Worm (Caenorhabditis elegans) whole organism, early embryonic: ENCODE data around the gene T28C6.11.

Source experiments
- B0310.2 ChIP-seq: sonication (generic microtip); optimal IDR thresholded peaks from 2 replicates; lab custom pipeline; 2016; ENCODE audit warnings: mild to moderate bottlenecking, missing genetic modification characterization, missing compliant biosample characterization
- F13C5.2 ChIP-seq: sonication (generic microtip); optimal IDR thresholded peaks from 2 replicates; lab custom pipeline; 2017; ENCODE audit warnings: mild to moderate bottlenecking, missing genetic modification characterization, inconsistent platforms, missing compliant biosample characterization
- aly-1 ChIP-seq: sonication (generic microtip); optimal IDR thresholded peaks from 2 replicates; lab custom pipeline; 2016; ENCODE audit warnings: missing genetic modification characterization, missing compliant biosample characterization
- ama-1 ChIP-seq: fragments of 150-350 bp; optimal IDR thresholded peaks from 2 replicates; lab custom pipeline; 2014
- ceh-13 ChIP-seq: fragments of 200-800 bp; sonication (Bioruptor generic); optimal IDR thresholded peaks from 2 replicates; lab custom pipeline; 2018; ENCODE audit warnings: mild to moderate bottlenecking, missing genetic modification characterization, missing compliant biosample characterization
- ceh-36 ChIP-seq: sonication (generic microtip); optimal IDR thresholded peaks from 2 replicates; lab custom pipeline; 2016; ENCODE audit warnings: missing genetic modification characterization, inconsistent platforms, missing compliant biosample characterization
- ets-7 ChIP-seq: sonication (generic microtip); optimal IDR thresholded peaks from 2 replicates; lab custom pipeline; 2016; ENCODE audit warnings: missing genotype, missing genetic modification characterization, missing compliant biosample characterization
- flt-1 ChIP-seq: fragments of 200-800 bp; sonication (Bioruptor generic); IDR thresholded peaks from 2 replicates; pipeline ENCODE4 v1.3.6; 2022; ENCODE audit warnings: missing genetic modification characterization, missing compliant biosample characterization
- hmbx-1 ChIP-seq: sonication (generic microtip); optimal IDR thresholded peaks from 2 replicates; lab custom pipeline; 2016; ENCODE audit warnings: mild to moderate bottlenecking, missing genetic modification characterization, missing compliant biosample characterization
- hmg-4 ChIP-seq: fragments of 200-800 bp; sonication (Bioruptor generic); optimal IDR thresholded peaks from 2 replicates; lab custom pipeline; 2018; ENCODE audit warnings: mild to moderate bottlenecking, missing genetic modification characterization, missing compliant biosample characterization
- hnd-1 ChIP-seq: sonication (generic microtip); optimal IDR thresholded peaks from 2 replicates; lab custom pipeline; 2016; ENCODE audit warnings: missing genetic modification characterization, missing compliant biosample characterization
- pes-1 ChIP-seq: fragments of 200-800 bp; sonication (Bioruptor generic); IDR thresholded peaks from 2 replicates; pipeline ENCODE4 v1.3.6; 2022; ENCODE audit warnings: missing genetic modification reagents, missing genetic modification characterization, missing compliant biosample characterization
- scrt-1 ChIP-seq: fragments of 200-800 bp; sonication (Bioruptor generic); IDR thresholded peaks from 2 replicates; pipeline ENCODE4 v1.3.6; 2022; ENCODE audit warnings: missing genetic modification characterization, missing compliant biosample characterization
- sea-1 ChIP-seq: fragments of 200-800 bp; sonication (Bioruptor generic); conservative IDR thresholded peaks from 2 replicates; pipeline ENCODE4 v1.3.6; 2022; ENCODE audit warnings: missing genetic modification characterization, missing compliant biosample characterization
- tbx-11 ChIP-seq: fragments of 200-800 bp; sonication (Bioruptor generic); IDR thresholded peaks from 2 replicates; pipeline ENCODE4 v1.3.6; 2022; ENCODE audit warnings: missing genetic modification characterization, missing compliant biosample characterization
- tbx-37 ChIP-seq: fragments of 200-800 bp; sonication (Bioruptor generic); conservative IDR thresholded peaks from 2 replicates; pipeline ENCODE4 v1.3.6; 2022; ENCODE audit warnings: missing genetic modification reagents, missing genetic modification characterization, missing compliant biosample characterization
- tra-4 ChIP-seq: sonication (generic microtip); optimal IDR thresholded peaks from 2 replicates; lab custom pipeline; 2017; ENCODE audit warnings: missing genetic modification characterization, missing compliant biosample characterization

Gene T28C6.11

DNA sequence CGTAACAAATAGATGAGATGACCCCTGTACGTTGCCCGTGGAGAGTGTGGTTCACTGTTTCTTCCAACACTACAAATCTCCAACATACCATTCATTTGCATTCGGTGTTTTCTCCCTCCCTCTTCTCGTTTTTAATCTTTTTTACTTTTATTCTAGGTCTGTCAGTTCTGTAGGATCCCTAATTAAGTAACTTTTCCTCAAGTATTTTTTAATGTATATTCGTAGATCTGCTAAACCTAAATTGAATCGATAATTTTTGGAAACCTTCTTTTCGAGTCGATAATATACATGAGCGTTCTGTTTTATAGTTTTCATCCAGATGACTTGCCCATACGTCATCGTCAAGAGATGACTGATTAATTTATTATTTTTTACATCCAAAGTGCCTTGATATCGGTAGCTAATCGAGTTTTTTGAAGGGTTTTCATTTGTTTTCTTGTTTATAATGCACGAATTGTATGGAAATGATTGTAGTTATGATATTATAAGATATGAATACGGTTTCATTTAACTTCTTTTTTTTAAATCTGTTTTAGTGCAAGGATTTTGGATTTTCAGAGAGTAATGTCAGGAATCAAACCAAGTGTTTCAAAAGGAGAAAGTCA is at the start of gene T28C6.11, which contains the start of gene T11B7.1:
Gene T28C6.11, minus strand, starts transcription at position 101 of the 605 bp plus-strand sequence.
Gene T11B7.1, plus strand, starts transcription at position 555 of the 605 bp plus-strand sequence.
- TF ChIP-seq ama-1 (lab: Kevin White, UChicago) (no peak), tbx-37 (GFP tag; lab: Robert Waterston, UW) (no peak), B0310.2 (no peak), F13C5.2 (tag; lab: Kevin White, UChicago) (no peak), tra-4 (tag; lab: Kevin White, UChicago) (no peak), tbx-11 (GFP tag; lab: Robert Waterston, UW) (no peak), ceh-13 (GFP tag; lab: Kevin White, UChicago) (no peak), hmg-4 (no peak)

DNA sequence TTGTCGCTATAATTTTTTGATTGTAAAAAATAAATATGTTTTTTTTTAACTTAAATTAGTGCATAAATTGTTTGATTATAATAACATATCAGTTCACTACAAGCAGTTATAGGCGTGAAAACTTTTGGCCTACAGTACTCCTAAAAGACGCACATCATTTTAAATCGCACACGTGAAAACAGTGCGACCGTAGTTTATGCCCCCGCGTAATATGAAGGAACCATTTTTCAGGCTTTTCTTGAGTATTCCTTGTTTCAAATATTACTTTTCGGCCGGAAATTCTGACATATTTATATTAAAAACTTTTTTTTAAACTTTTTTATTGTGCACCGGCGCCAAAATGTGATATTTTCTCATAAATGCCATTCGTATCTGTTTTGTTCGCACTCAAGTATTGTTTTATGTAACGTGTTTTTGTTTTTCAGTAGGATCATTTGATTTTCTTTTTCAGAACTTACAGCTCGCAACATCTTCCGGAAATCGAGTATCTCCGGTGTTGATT is 48.5 kb upstream of the T28C6.11 start, which contains the start of gene oma-1:
Gene oma-1, plus strand, starts transcription at position 452 of the 502 bp plus-strand sequence.
- TF ChIP-seq flt-1 (GFP tag; lab: Robert Waterston, UW) = no peak
- TF ChIP-seq ceh-36 (tag; lab: Kevin White, UChicago) = no peak
- TF ChIP-seq F13C5.2 (tag; lab: Kevin White, UChicago) = no peak

DNA sequence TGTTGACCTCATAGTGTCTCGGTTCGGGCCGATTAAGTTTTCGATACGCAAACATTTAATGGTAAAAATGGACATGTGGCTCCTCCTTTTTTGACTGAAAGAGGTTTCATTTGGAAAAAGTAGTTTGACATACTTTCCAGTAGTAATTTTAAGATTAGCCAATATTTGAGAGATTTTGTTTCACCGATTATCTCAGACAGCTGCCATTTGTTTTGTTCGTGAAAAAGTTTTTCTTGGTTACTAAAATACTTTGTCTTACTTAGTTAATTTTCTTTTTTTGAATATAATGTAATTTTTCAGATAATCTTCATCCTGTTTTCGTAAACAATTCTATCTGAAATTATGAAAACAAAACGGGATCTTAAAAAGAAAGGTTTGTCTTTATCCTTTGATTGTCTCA is 46.2 kb upstream of the T28C6.11 start, which contains the start of gene C09G9.5:
Gene C09G9.5, plus strand, starts transcription at position 301 of the 400 bp plus-strand sequence.
- TF ChIP-seq ets-7 (tag; lab: Kevin White, UChicago) = no peak
- TF ChIP-seq ceh-13 (GFP tag; lab: Kevin White, UChicago) = no peak
- no peak for TF ChIP-seq flt-1 (GFP tag; lab: Robert Waterston, UW)
- no peak for TF ChIP-seq scrt-1 (GFP tag; lab: Robert Waterston, UW)
- TF ChIP-seq sea-1 = no peak
- no peak for TF ChIP-seq aly-1 (tag; lab: Kevin White, UChicago)
- TF ChIP-seq tbx-37 (GFP tag; lab: Robert Waterston, UW) = no peak
- TF ChIP-seq tra-4 (tag; lab: Kevin White, UChicago) = no peak
- no peak for TF ChIP-seq ceh-36 (tag; lab: Kevin White, UChicago)
- no peak for TF ChIP-seq hmbx-1 (tag; lab: Kevin White, UChicago)
- TF ChIP-seq hmg-4 = no peak
- TF ChIP-seq B0310.2 = no peak
- TF ChIP-seq hnd-1 (tag; lab: Kevin White, UChicago) = no peak
- no peak for TF ChIP-seq F13C5.2 (tag; lab: Kevin White, UChicago)
- no peak for TF ChIP-seq ama-1 (lab: Kevin White, UChicago)
- TF ChIP-seq pes-1 (GFP tag; lab: Robert Waterston, UW) = no peak
- TF ChIP-seq tbx-11 (GFP tag; lab: Robert Waterston, UW) = no peak

DNA sequence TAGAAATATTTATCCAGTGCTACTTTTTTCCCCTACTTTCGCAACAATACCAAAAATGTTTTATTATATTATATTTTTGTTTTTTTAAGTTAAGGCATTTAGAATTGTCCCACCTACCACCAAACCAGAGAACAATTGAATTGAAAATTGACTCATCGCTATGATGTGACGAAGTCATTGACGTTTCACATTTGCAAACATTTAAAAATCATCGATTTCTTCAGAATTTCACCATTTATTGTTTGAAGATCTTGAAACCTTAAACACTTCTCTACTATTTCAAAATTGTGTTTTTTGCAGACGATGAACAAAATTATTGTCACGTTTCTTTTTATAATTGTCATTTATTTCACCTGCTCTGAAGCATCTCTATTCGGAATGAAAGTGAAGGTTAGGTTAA is 41.1 kb upstream of the T28C6.11 start, which contains the start of gene C09G9.8:
Gene C09G9.8, plus strand, starts transcription at position 301 of the 400 bp plus-strand sequence.
- no peak for TF ChIP-seq F13C5.2 (tag; lab: Kevin White, UChicago)
- no peak for TF ChIP-seq sea-1
- TF ChIP-seq ceh-13 (GFP tag; lab: Kevin White, UChicago) = no peak
- no peak for TF ChIP-seq tbx-11 (GFP tag; lab: Robert Waterston, UW)
- no peak for TF ChIP-seq hmbx-1 (tag; lab: Kevin White, UChicago)

DNA sequence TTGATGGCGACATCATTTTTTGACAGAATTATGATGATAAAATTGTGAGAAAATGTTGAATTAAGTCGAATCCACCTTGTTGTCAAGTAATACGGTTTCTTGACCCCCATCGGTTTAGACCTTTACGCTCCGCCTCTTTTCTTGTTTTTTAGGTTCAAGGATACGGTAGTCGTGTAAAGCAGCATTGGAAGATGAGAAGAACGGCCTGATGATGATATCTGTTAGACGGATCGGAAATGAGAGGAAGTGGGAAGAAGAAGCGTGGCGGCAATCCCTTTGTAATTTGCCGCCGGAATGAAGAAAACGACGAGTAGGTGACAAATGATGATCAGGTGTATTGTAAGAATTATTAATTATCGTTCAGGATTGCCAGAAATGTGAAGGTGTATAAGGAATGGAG is 39.7 kb upstream of the T28C6.11 start, which contains the start of gene npax-4:
Gene npax-4, minus strand, starts transcription at position 101 of the 400 bp plus-strand sequence.
- no peak for TF ChIP-seq hmg-4
- no peak for TF ChIP-seq scrt-1 (GFP tag; lab: Robert Waterston, UW)
- TF ChIP-seq hmbx-1 (tag; lab: Kevin White, UChicago) = no peak
- TF ChIP-seq ets-7 (tag; lab: Kevin White, UChicago) = no peak
- no peak for TF ChIP-seq sea-1
- TF ChIP-seq tra-4 (tag; lab: Kevin White, UChicago) = no peak
- no peak for TF ChIP-seq tbx-37 (GFP tag; lab: Robert Waterston, UW)
- TF ChIP-seq F13C5.2 (tag; lab: Kevin White, UChicago) = no peak
- TF ChIP-seq ama-1 (lab: Kevin White, UChicago) = no peak
- no peak for TF ChIP-seq tbx-11 (GFP tag; lab: Robert Waterston, UW)
- no peak for TF ChIP-seq pes-1 (GFP tag; lab: Robert Waterston, UW)
- TF ChIP-seq flt-1 (GFP tag; lab: Robert Waterston, UW) = no peak
- TF ChIP-seq aly-1 (tag; lab: Kevin White, UChicago) = no peak
- no peak for TF ChIP-seq ceh-36 (tag; lab: Kevin White, UChicago)
- no peak for TF ChIP-seq ceh-13 (GFP tag; lab: Kevin White, UChicago)
- no peak for TF ChIP-seq hnd-1 (tag; lab: Kevin White, UChicago)
- TF ChIP-seq B0310.2 = no peak

DNA sequence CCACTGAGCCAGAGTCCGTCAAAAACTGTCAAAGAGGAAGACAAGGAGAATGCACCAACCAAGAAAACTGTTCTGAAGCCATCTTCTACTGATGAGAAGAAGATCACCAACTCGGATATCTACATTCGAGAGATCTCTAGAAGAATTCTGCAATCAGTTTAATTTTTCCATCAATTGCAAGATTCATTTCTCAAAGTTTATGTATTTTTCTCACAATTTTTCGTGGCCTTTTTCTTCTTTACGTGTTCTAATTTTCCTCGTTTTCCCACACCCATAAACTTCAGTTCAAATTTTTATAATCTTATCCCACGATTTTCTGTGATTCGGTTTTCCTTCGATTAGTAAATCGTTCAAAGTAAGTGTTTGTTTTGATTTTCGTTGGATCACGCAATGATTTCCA is 33.8 kb upstream of the T28C6.11 start, which contains the start of gene hdl-2:
Gene hdl-2, plus strand, starts transcription at position 301 of the 400 bp plus-strand sequence.
- TF ChIP-seq flt-1 (GFP tag; lab: Robert Waterston, UW) (no peak), hnd-1 (tag; lab: Kevin White, UChicago) (no peak), hmg-4 (no peak), ama-1 (lab: Kevin White, UChicago) (no peak), sea-1 (no peak), pes-1 (GFP tag; lab: Robert Waterston, UW) (no peak), tbx-37 (GFP tag; lab: Robert Waterston, UW) (no peak), hmbx-1 (tag; lab: Kevin White, UChicago) (no peak)

DNA sequence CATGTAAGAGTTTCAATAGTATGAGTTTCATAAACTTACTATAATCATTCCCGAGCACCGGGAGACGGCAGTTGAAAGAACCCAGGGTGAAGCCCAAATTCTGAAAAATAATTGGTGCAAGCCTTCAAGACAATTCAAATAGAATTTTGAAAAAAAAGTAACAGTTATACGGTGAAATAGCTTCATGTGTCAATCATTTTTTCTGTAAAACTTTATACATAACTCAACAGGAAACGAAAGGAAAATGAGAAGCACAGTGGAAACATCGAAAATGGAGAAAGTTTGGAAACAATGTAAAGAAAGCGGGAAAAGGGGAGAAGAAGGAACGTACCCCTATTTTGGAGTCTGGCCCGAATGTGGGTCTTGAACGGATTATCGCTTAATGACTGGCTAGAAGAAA is 32.9 kb upstream of the T28C6.11 start, which contains the start of gene C09G9.3:
Gene C09G9.3, minus strand, starts transcription at position 101 of the 400 bp plus-strand sequence.
- TF ChIP-seq pes-1 (GFP tag; lab: Robert Waterston, UW) (no peak), tra-4 (tag; lab: Kevin White, UChicago) (no peak), hnd-1 (tag; lab: Kevin White, UChicago) (no peak)
